Worm (Caenorhabditis elegans): ENCODE measurements around the gene C16C8.4.

C16C8.4 gene

ce11 chrII:3473744-3474143, 29.6 kb upstream of the C16C8.4 start, which contains the start of gene sdz-32:
TSS of gene sdz-32 (plus strand) at chrII:3474044.
- no peak for TF ChIP-seq B0035.1 (tag; optimal IDR thresholded peaks at IDR 0.05)

- TF ChIP-seq ceh-58 (GFP tag; IDR thresholded peaks at IDR 0.05) (no peak), mcd-1 (GFP tag; IDR thresholded peaks at IDR 0.05) (no peak), C17E4.6 (GFP tag; IDR thresholded peaks at IDR 0.05) (no peak)
Measured at ce11 chrII:3472817-3473216, 28.6 kb upstream of the C16C8.4 start, which contains the start of gene Y49F6B.6. TSS of gene Y49F6B.6 (plus strand) at chrII:3473117.

DNA sequence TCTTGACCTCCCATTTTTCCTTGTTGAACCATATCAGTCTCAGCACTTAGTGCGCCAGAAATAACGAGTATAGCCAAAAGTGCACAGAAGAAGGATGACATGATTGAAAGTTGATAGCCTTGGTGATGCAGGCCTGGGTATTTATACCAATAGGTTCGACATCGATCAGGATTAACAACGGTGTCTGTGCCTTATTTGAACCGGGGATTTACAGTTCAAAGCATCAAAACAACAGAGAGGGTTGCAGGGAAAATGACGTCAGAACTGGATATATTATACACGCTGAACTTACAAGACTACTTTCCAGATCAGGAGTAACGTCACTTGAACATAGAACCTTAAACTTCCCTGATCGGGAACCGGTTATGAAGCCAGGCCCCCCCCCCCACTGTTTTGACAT, 28.1 kb upstream of the C16C8.4 start, which contains the start of gene Y49F6B.12:
Gene Y49F6B.12 (minus strand): TSS at position 101 of the 400 bp plus-strand sequence.
- no peak for TF ChIP-seq repo-1 (tag; optimal IDR thresholded peaks at IDR 0.05)
- TF ChIP-seq nfyb-1 (GFP tag; IDR thresholded peaks at IDR 0.05) = no peak
- TF ChIP-seq ztf-22 (GFP tag; optimal IDR thresholded peaks at IDR 0.05) = no peak
- no peak for TF ChIP-seq bed-1 (GFP tag; IDR thresholded peaks at IDR 0.05)
- TF ChIP-seq ekl-4 (GFP tag; IDR thresholded peaks at IDR 0.05) = no peak
- no peak for TF ChIP-seq attf-3 (GFP tag; conservative IDR thresholded peaks at IDR 0.05)
- TF ChIP-seq K12H6.12 (tag; optimal IDR thresholded peaks at IDR 0.05) = no peak
- TF ChIP-seq hmg-20 (GFP tag; IDR thresholded peaks at IDR 0.05) = no peak
- no peak for TF ChIP-seq ceh-27 (GFP tag; optimal IDR thresholded peaks at IDR 0.05)
- TF ChIP-seq ztf-6 (GFP tag; IDR thresholded peaks at IDR 0.05) = no peak
- no peak for TF ChIP-seq ccch-3 (GFP tag; optimal IDR thresholded peaks at IDR 0.05)

ce11 chrII:3471603-3472002, 27.4 kb upstream of the C16C8.4 start, which contains the start of gene Y49F6B.13:
TSS of gene Y49F6B.13 (minus strand) at chrII:3471703.
- TF ChIP-seq hlh-12 (tag; optimal IDR thresholded peaks at IDR 0.05) (no peak), Y67H2A.10 (GFP tag; conservative IDR thresholded peaks at IDR 0.05) (no peak), madf-3 (GFP tag; IDR thresholded peaks at IDR 0.05) (no peak), pha-4 (tag; optimal IDR thresholded peaks at IDR 0.05) (no peak), cebp-2 (GFP tag; IDR thresholded peaks at IDR 0.05) (no peak), lir-1 (GFP tag; conservative IDR thresholded peaks at IDR 0.05) (no peak), madf-10 (tag; optimal IDR thresholded peaks at IDR 0.05) (no peak), C06A6.2 (GFP tag; conservative IDR thresholded peaks at IDR 0.05) (no peak), unc-130 (GFP tag; optimal IDR thresholded peaks at IDR 0.05) (no peak)

- TF ChIP-seq B0261.1 (tag; optimal IDR thresholded peaks at IDR 0.05) (no peak), ceh-100 (GFP tag; IDR thresholded peaks at IDR 0.05) (no peak), snpc-1.3 (tag; optimal IDR thresholded peaks at IDR 0.05; ENCODE audit: insufficient read depth) (no peak), ccch-3 (GFP tag; optimal IDR thresholded peaks at IDR 0.05) (no peak), lir-1 (GFP tag; conservative IDR thresholded peaks at IDR 0.05) (no peak), ceh-79 (tag; optimal IDR thresholded peaks at IDR 0.05) (no peak), somi-1 (GFP tag; optimal IDR thresholded peaks at IDR 0.05) (no peak), T26A5.8 (tag; optimal IDR thresholded peaks at IDR 0.05) (no peak), hsf-1 (GFP tag; IDR thresholded peaks at IDR 0.05) (no peak), C06A6.2 (GFP tag; conservative IDR thresholded peaks at IDR 0.05) (no peak), mes-4 (tag; optimal IDR thresholded peaks at IDR 0.05) (no peak), nhr-90 (tag; optimal IDR thresholded peaks at IDR 0.05) (no peak), snpc-4 (GFP tag; optimal IDR thresholded peaks at IDR 0.05) (no peak), snpc-4 (tag; optimal IDR thresholded peaks at IDR 0.05) (no peak), dox-1 (GFP tag; IDR thresholded peaks at IDR 0.05) (no peak), bed-2 (GFP tag; IDR thresholded peaks at IDR 0.05) (no peak), T07F8.4 (tag; optimal IDR thresholded peaks at IDR 0.05) (no peak), him-1 (tag; optimal IDR thresholded peaks at IDR 0.05) (no peak), zim-3 (tag; optimal IDR thresholded peaks at IDR 0.05) (no peak)
Measured at ce11 chrII:3470549-3470948, 26.4 kb upstream of the C16C8.4 start, which contains the start of gene Y49F6B.20. TSS of gene Y49F6B.20 (minus strand) at chrII:3470649.
